Fruit fly (Drosophila melanogaster) whole organism, embryonic: ENCODE measurements around the gene Mob3.

Experiments
- Atf3 ChIP-seq: fragments of 200-800 bp; sonication (Bioruptor generic); optimal IDR thresholded peaks from 3 replicates; lab custom pipeline; 2016; ENCODE audit warnings: missing biosample characterization, missing genetic modification characterization
- Awh ChIP-seq: fragments of 200-800 bp; sonication (Bioruptor generic); IDR thresholded peaks from 2 replicates; pipeline ENCODE4, ENCODE4 v1.3.6; 2022; ENCODE audit warnings: missing biosample characterization, missing genetic modification characterization
- CG14667 ChIP-seq: fragments of 200-800 bp; sonication (Bioruptor generic); IDR thresholded peaks from 2 replicates; pipeline ENCODE4 v1.3.6; 2022; ENCODE audit warnings: missing biosample characterization, missing genetic modification characterization
- CG1603 ChIP-seq: fragments of 200-800 bp; sonication (Bioruptor generic); optimal IDR thresholded peaks from 2 replicates; lab custom pipeline; 2019; ENCODE audit warnings: missing biosample characterization, mild to moderate bottlenecking, missing genetic modification characterization, moderate library complexity
- CG17359 ChIP-seq: fragments of 200-800 bp; sonication (Bioruptor generic); optimal IDR thresholded peaks from 3 replicates; lab custom pipeline; 2018; ENCODE audit warnings: missing biosample characterization, mild to moderate bottlenecking, missing genetic modification characterization, moderate library complexity
- CG17361 ChIP-seq: fragments of 200-800 bp; sonication (Bioruptor generic); IDR thresholded peaks from 3 replicates; pipeline ENCODE4 v1.3.6; 2022; ENCODE audit warnings: missing biosample characterization, missing genetic modification characterization
- CG17568 ChIP-seq: fragments of 200-800 bp; sonication (Bioruptor generic); optimal IDR thresholded peaks from 2 replicates; lab custom pipeline; 2018; ENCODE audit warnings: missing biosample characterization, mild to moderate bottlenecking, missing genetic modification characterization, moderate library complexity
- CG33213 ChIP-seq: fragments of 200-800 bp; sonication (Bioruptor generic); optimal IDR thresholded peaks from 3 replicates; lab custom pipeline; 2016; ENCODE audit warnings: missing biosample characterization, missing genetic modification characterization
- CG34224 ChIP-seq: fragments of 200-800 bp; sonication (Bioruptor generic); IDR thresholded peaks from 3 replicates; pipeline ENCODE4 v1.3.6; 2022; ENCODE audit warnings: missing biosample characterization, missing genetic modification characterization; ENCODE audit not compliant: partially characterized antibody
- CG3847 ChIP-seq: fragments of 200-800 bp; sonication (Bioruptor generic); IDR thresholded peaks from 2 replicates; pipeline ENCODE4 v1.3.6; 2022; ENCODE audit warnings: missing biosample characterization, missing genetic modification characterization
- CG4282 ChIP-seq: fragments of 200-800 bp; sonication (Bioruptor generic); optimal IDR thresholded peaks from 2 replicates; lab custom pipeline; 2016; ENCODE audit warnings: missing biosample characterization, missing genetic modification characterization
- CG5245 ChIP-seq: fragments of 200-800 bp; sonication (Bioruptor generic); optimal IDR thresholded peaks from 3 replicates; lab custom pipeline; 2016; ENCODE audit warnings: missing biosample characterization, missing genetic modification characterization
- CG6689 ChIP-seq: fragments of 200-800 bp; sonication (Bioruptor generic); IDR thresholded peaks from 2 replicates; pipeline ENCODE4 v1.3.6; 2022; ENCODE audit warnings: missing biosample characterization, missing genetic modification characterization
- CG7987 ChIP-seq: fragments of 200-800 bp; sonication (Bioruptor generic); optimal IDR thresholded peaks from 2 replicates; lab custom pipeline; 2018; ENCODE audit warnings: missing biosample characterization, mild to moderate bottlenecking, missing genetic modification characterization, moderate library complexity
- CG8290 ChIP-seq, 3 experiments: fragments of 200-800 bp; sonication (Bioruptor generic); optimal IDR thresholded peaks; 2 replicates each; lab custom pipeline; 2016 to 2019; ENCODE audit warnings: missing biosample characterization in 3 of 3, missing genetic modification characterization in 3 of 3, mild to moderate bottlenecking in 2 of 3, moderate library complexity in 1 of 3
- CG8478 ChIP-seq: fragments of >200 bp; optimal IDR thresholded peaks from 2 replicates; lab custom pipeline; 2018
- CG9215 ChIP-seq: fragments of 200-800 bp; sonication (Bioruptor generic); IDR thresholded peaks from 2 replicates; pipeline ENCODE4 v1.3.6; 2022; ENCODE audit warnings: missing biosample characterization, missing genetic modification characterization
- CHES-1-like ChIP-seq: fragments of 200-800 bp; sonication (Bioruptor generic); optimal IDR thresholded peaks from 2 replicates; lab custom pipeline; 2016; ENCODE audit warnings: missing biosample characterization, missing genetic modification characterization
- Camta ChIP-seq: fragments of 200-800 bp; sonication (Bioruptor generic); optimal IDR thresholded peaks from 2 replicates; lab custom pipeline; 2016; ENCODE audit warnings: missing biosample characterization, missing genetic modification characterization
- Doc3 ChIP-seq: fragments of 200-800 bp; sonication (Bioruptor generic); IDR thresholded peaks from 3 replicates; pipeline ENCODE4 v1.3.6; 2022; ENCODE audit warnings: missing biosample characterization, missing genetic modification characterization; ENCODE audit not compliant: partially characterized antibody
- Hand ChIP-seq: fragments of 200-800 bp; sonication (Bioruptor generic); optimal IDR thresholded peaks from 2 replicates; lab custom pipeline; 2017; ENCODE audit warnings: mild to moderate bottlenecking, missing biosample characterization, missing genetic modification reagents, missing genetic modification characterization
- Hr51 ChIP-seq, 2 experiments: fragments of 200-800 bp; sonication (Bioruptor generic); optimal IDR thresholded peaks; 2 replicates in 1 of 2; 3 replicates in 1 of 2; lab custom pipeline; 2016 to 2018; ENCODE audit warnings: missing biosample characterization in 2 of 2, missing genetic modification characterization in 2 of 2, mild to moderate bottlenecking in 1 of 2, moderate library complexity in 1 of 2
- Hsf ChIP-seq: fragments of 200-800 bp; sonication (Bioruptor generic); optimal IDR thresholded peaks from 3 replicates; lab custom pipeline; 2016; ENCODE audit warnings: missing biosample characterization, missing genetic modification characterization
- Lhr ChIP-seq: fragments of 200-800 bp; sonication (Bioruptor generic); optimal IDR thresholded peaks from 3 replicates; lab custom pipeline; 2017; ENCODE audit warnings: mild to moderate bottlenecking, missing biosample characterization, missing genetic modification reagents, missing genetic modification characterization
- Myb ChIP-seq: fragments of 200-800 bp; sonication (Bioruptor generic); optimal IDR thresholded peaks from 2 replicates; lab custom pipeline; 2016; ENCODE audit warnings: missing biosample characterization, missing genetic modification characterization
- NFAT ChIP-seq: fragments of 200-800 bp; sonication (Bioruptor generic); IDR thresholded peaks from 2 replicates; pipeline ENCODE4 v1.3.6; 2022; ENCODE audit warnings: missing biosample characterization, missing genetic modification characterization
- Nf-YB ChIP-seq: fragments of 200-800 bp; sonication (Bioruptor generic); optimal IDR thresholded peaks from 3 replicates; lab custom pipeline; 2019; ENCODE audit warnings: missing biosample characterization, mild to moderate bottlenecking, missing genetic modification characterization, moderate library complexity
- Nf-YC ChIP-seq: fragments of 200-800 bp; optimal IDR thresholded peaks from 3 replicates; lab custom pipeline; 2019; ENCODE audit warnings: missing biosample characterization, mild to moderate bottlenecking, missing genetic modification characterization, moderate library complexity
- Optix ChIP-seq: fragments of 200-800 bp; sonication (Bioruptor generic); IDR thresholded peaks from 3 replicates; pipeline ENCODE4 v1.3.6; 2022; ENCODE audit warnings: missing biosample characterization, missing genetic modification characterization
- Tbp ChIP-seq: fragments of >200 bp; optimal IDR thresholded peaks from 2 replicates; lab custom pipeline; 2018; ENCODE audit warnings: missing biosample characterization, missing genetic modification characterization
- Xbp1 ChIP-seq: fragments of 200-800 bp; sonication (Bioruptor generic); optimal IDR thresholded peaks from 3 replicates; lab custom pipeline; 2016; ENCODE audit warnings: missing biosample characterization, mild to moderate bottlenecking, missing genetic modification characterization
- ara ChIP-seq: fragments of 200-800 bp; sonication (Bioruptor generic); IDR thresholded peaks from 2 replicates; pipeline ENCODE4 v1.3.6; 2022; ENCODE audit warnings: missing biosample characterization, missing genetic modification characterization
- ase ChIP-seq: fragments of 200-800 bp; sonication (Bioruptor generic); IDR thresholded peaks from 3 replicates; pipeline ENCODE4 v1.3.6; 2022; ENCODE audit warnings: missing biosample characterization, missing genetic modification characterization
- br ChIP-seq: fragments of >200 bp; optimal IDR thresholded peaks from 2 replicates; lab custom pipeline; 2017
- dysf ChIP-seq: fragments of 200-800 bp; sonication (Bioruptor generic); IDR thresholded peaks from 3 replicates; pipeline ENCODE4 v1.3.6; 2022; ENCODE audit warnings: missing biosample characterization, missing genetic modification characterization
- exex ChIP-seq: fragments of 200-800 bp; sonication (Bioruptor generic); optimal IDR thresholded peaks from 4 replicates; lab custom pipeline; 2018; ENCODE audit warnings: missing biosample characterization, mild to moderate bottlenecking, missing genetic modification characterization, moderate library complexity
- ftz-f1 ChIP-seq: fragments of 200-800 bp; sonication (Bioruptor generic); optimal IDR thresholded peaks from 2 replicates; lab custom pipeline; 2016; ENCODE audit warnings: missing biosample characterization, missing genetic modification characterization
- gsb ChIP-seq: fragments of 200-800 bp; sonication (Bioruptor generic); IDR thresholded peaks from 2 replicates; pipeline ENCODE4 v1.3.6; 2022; ENCODE audit warnings: missing biosample characterization, missing genetic modification characterization
- h ChIP-seq: fragments of >200 bp; optimal IDR thresholded peaks from 2 replicates; lab custom pipeline; 2017
- sens ChIP-seq: fragments of 200-800 bp; sonication (Bioruptor generic); peaks from one replicate; lab custom pipeline; 2016; ENCODE audit warnings: missing biosample characterization, missing genetic modification characterization
- shn ChIP-seq: fragments of 200-800 bp; sonication (Bioruptor generic); optimal IDR thresholded peaks from 3 replicates; lab custom pipeline; 2016; ENCODE audit warnings: missing biosample characterization, missing genetic modification characterization
- slbo ChIP-seq: fragments of 200-800 bp; sonication (Bioruptor generic); IDR thresholded peaks from 2 replicates; pipeline ENCODE4 v1.3.6; 2022; ENCODE audit warnings: missing biosample characterization, missing genetic modification characterization
- slou ChIP-seq: fragments of 200-800 bp; sonication (Bioruptor generic); optimal IDR thresholded peaks from 3 replicates; lab custom pipeline; 2016; ENCODE audit warnings: missing biosample characterization, missing genetic modification characterization
- sug ChIP-seq: fragments of 200-800 bp; optimal IDR thresholded peaks from 2 replicates; lab custom pipeline; 2019; ENCODE audit warnings: missing biosample characterization, mild to moderate bottlenecking, missing genetic modification characterization, moderate library complexity
- tin ChIP-seq: fragments of 200-800 bp; sonication (Bioruptor generic); optimal IDR thresholded peaks from 3 replicates; lab custom pipeline; 2016; ENCODE audit warnings: missing biosample characterization, missing genetic modification characterization
- tio ChIP-seq: fragments of 200-800 bp; sonication (Bioruptor generic); optimal IDR thresholded peaks from 2 replicates; lab custom pipeline; 2017; ENCODE audit warnings: missing biosample characterization, missing genetic modification characterization, inconsistent platforms
- trem ChIP-seq: fragments of 200-800 bp; optimal IDR thresholded peaks from 3 replicates; lab custom pipeline; 2019; ENCODE audit warnings: missing biosample characterization, mild to moderate bottlenecking, missing genetic modification characterization, moderate library complexity
- unpg ChIP-seq: fragments of 200-800 bp; sonication (Bioruptor generic); optimal IDR thresholded peaks from 3 replicates; lab custom pipeline; 2018; ENCODE audit warnings: missing biosample characterization, mild to moderate bottlenecking, missing genetic modification characterization, moderate library complexity
- usp ChIP-seq: fragments of >200 bp; optimal IDR thresholded peaks from 2 replicates; lab custom pipeline; 2017; ENCODE audit warnings: missing biosample characterization, missing genetic modification characterization
- vnd ChIP-seq: fragments of 200-800 bp; sonication (Bioruptor generic); IDR thresholded peaks from 3 replicates; pipeline ENCODE4 v1.3.6; 2022; ENCODE audit warnings: missing biosample characterization, missing genetic modification characterization; ENCODE audit not compliant: partially characterized antibody
- zf30C ChIP-seq: fragments of 200-800 bp; sonication (Bioruptor generic); optimal IDR thresholded peaks from 3 replicates; lab custom pipeline; 2018; ENCODE audit warnings: missing biosample characterization, mild to moderate bottlenecking, missing genetic modification characterization

Gene Mob3

DNA sequence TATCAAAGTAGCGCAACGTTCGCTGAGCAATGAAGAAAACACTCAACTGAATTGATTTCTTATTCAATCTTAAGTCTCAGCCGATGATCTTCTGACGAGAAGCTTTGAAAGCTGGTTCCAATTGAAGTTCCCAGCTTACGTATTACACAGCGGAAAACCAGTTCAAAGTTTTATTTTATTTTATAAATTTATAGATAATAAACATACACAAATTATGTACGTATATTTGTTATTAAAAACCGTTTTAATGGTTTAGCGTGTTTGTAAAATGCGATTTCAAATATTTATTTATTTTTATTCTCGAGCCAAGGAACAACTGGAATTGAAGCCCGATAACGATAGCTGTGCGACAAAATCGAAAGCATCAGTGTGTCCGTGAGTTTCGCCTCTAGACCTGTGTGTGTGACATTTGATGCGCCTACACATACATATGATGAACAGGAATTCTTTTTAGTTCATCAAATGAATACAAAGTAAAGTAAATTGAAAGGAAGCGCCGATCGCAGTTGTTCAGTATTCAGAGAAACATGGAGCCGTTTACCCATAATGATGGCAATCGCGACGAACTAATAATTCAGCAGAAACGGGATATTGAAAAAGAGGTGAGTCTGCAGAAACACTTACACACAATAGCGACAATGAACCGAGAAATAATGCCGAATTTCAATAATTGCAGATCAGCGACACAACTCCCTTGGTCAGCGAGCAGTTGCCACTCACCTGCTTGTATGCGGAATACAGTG is 41.6 kb downstream of the Mob3 start, which contains the start of the genes CG5390 and CG4968 (continued):
- TF ChIP-seq tin (GFP tag; lab: Kevin White, UChicago) (peak; percentile 46), slou (GFP tag; lab: Kevin White, UChicago) (peak; percentile 55), Hand (GFP tag; lab: Kevin White, UChicago) (peak; percentile 54), sug (peak; percentile 72), trem (peak; percentile 95), sens (GFP tag; lab: Kevin White, UChicago) (peak; percentile 81), Lhr (GFP tag; lab: Kevin White, UChicago) (peak; percentile 63), CG17359 (tag; lab: Kevin White, UChicago) (peak; percentile 72), unpg (GFP tag; lab: Kevin White, UChicago) (peak; percentile 81), CHES-1-like (GFP tag; lab: Kevin White, UChicago) (no peak), CG34224 (GFP tag; lab: Robert Waterston, UW) (peak; percentile 51; the same call in 2 of the 3 replicates), CG17568 (GFP tag; lab: Kevin White, UChicago) (peak; percentile 57), exex (tag; lab: Kevin White, UChicago) (peak; percentile 48), CG5245 (GFP tag; lab: Kevin White, UChicago) (no peak), CG1603 (tag; lab: Kevin White, UChicago) (peak; percentile 71), ftz-f1 (GFP tag; lab: Kevin White, UChicago) (peak; percentile 6), Xbp1 (GFP tag; lab: Kevin White, UChicago) (peak; percentile 67), CG33213 (GFP tag; lab: Kevin White, UChicago) (peak; percentile 22), gsb (GFP tag; lab: Robert Waterston, UW) (no peak), NFAT (GFP tag; lab: Robert Waterston, UW) (peak; percentile 70), Nf-YC (tag; lab: Kevin White, UChicago) (peak; percentile 78), Doc3 (GFP tag; lab: Robert Waterston, UW) (no peak), h (lab: Kevin White, UChicago) (no peak), br (lab: Kevin White, UChicago) (no peak), CG17361 (GFP tag; lab: Robert Waterston, UW) (peak; percentile 62; the same call in 2 of the 3 replicates), zf30C (peak; percentile 74), CG3847 (peak; percentile 64), shn (GFP tag; lab: Kevin White, UChicago) (no peak), slbo (GFP tag; lab: Robert Waterston, UW) (peak; percentile 77), vnd (GFP tag; lab: Robert Waterston, UW) (no peak), Hr51 (GFP tag; optimal IDR thresholded peaks at IDR 0.05; lab: Kevin White, UChicago) (peak; percentile 30 to 83), Tbp (GFP tag; lab: Kevin White, UChicago) (no peak), Hsf (GFP tag; lab: Kevin White, UChicago) (peak; percentile 34), CG4282 (GFP tag; lab: Kevin White, UChicago) (no peak), Camta (GFP tag; lab: Kevin White, UChicago) (no peak), Myb (peak; percentile 4), CG14667 (GFP tag; lab: Robert Waterston, UW) (0 out of 2 replicates have a peak, but pooled peaks have one; percentile 14), Awh (peak; percentile 11; the same call in 1 of the 2 replicates), CG8478 (lab: Kevin White, UChicago) (no peak), Nf-YB (GFP tag; lab: Kevin White, UChicago) (peak; percentile 44), usp (GFP tag; lab: Kevin White, UChicago) (no peak), CG6689 (GFP tag; lab: Robert Waterston, UW) (no peak), CG7987 (GFP tag; lab: Kevin White, UChicago) (no peak), ase (GFP tag; lab: Robert Waterston, UW) (peak; percentile 49; the same call in 1 of the 3 replicates), tio (GFP tag; lab: Kevin White, UChicago) (peak; percentile 22), ara (no peak), dysf (GFP tag; lab: Robert Waterston, UW) (peak; percentile 55; the same call in 1 of the 3 replicates), CG8290 (GFP tag; optimal IDR thresholded peaks at IDR 0.05; lab: Kevin White, UChicago) (peak; percentile 66), CG8290 (tag; optimal IDR thresholded peaks at IDR 0.05; lab: Kevin White, UChicago) (no peak), Optix (GFP tag; lab: Robert Waterston, UW) (no peak), CG9215 (GFP tag; lab: Robert Waterston, UW) (no peak), Atf3 (GFP tag; lab: Kevin White, UChicago) (no peak)
